Fruit fly (Drosophila melanogaster) whole organism, adult: Measurements from ENCODE around the gene CG8028.

ENCODE experiments used
- CG11617 ChIP-seq: fragments of 200-800 bp; sonication (Bioruptor generic); optimal IDR thresholded peaks from 2 replicates; lab custom pipeline; 2017; ENCODE audit warnings: mild to moderate bottlenecking, missing biosample characterization, missing genetic modification reagents, missing genetic modification characterization
- CG12768 ChIP-seq: fragments of 200-800 bp; sonication (Bioruptor generic); optimal IDR thresholded peaks from 2 replicates; lab custom pipeline; 2017; ENCODE audit warnings: missing biosample characterization, missing genetic modification characterization, mild to moderate bottlenecking, moderate library complexity, missing genetic modification reagents
- CG14711 ChIP-seq: fragments of 200-800 bp; sonication (Bioruptor generic); optimal IDR thresholded peaks from 2 replicates; lab custom pipeline; 2018; ENCODE audit warnings: missing biosample characterization, mild to moderate bottlenecking, missing genetic modification characterization, moderate library complexity
- CG1620 ChIP-seq: fragments of 200-800 bp; sonication (Bioruptor generic); optimal IDR thresholded peaks from 2 replicates; lab custom pipeline; 2016; ENCODE audit warnings: missing biosample characterization, missing genetic modification characterization
- CG33017 ChIP-seq: fragments of 200-800 bp; sonication (Bioruptor generic); optimal IDR thresholded peaks from 2 replicates; lab custom pipeline; 2018; ENCODE audit warnings: missing biosample characterization, mild to moderate bottlenecking, missing genetic modification characterization, moderate library complexity
- CG5204 ChIP-seq: fragments of 200-800 bp; sonication (Bioruptor generic); optimal IDR thresholded peaks from 2 replicates; lab custom pipeline; 2016; ENCODE audit warnings: missing biosample characterization, missing genetic modification characterization
- CG7045 ChIP-seq: fragments of 200-800 bp; sonication (Bioruptor generic); optimal IDR thresholded peaks from 2 replicates; lab custom pipeline; 2017; ENCODE audit warnings: missing biosample characterization, mild to moderate bottlenecking, missing genetic modification characterization
- CG7101 ChIP-seq: fragments of 200-800 bp; sonication (Bioruptor generic); optimal IDR thresholded peaks from 2 replicates; lab custom pipeline; 2018; ENCODE audit warnings: missing biosample characterization, mild to moderate bottlenecking, missing genetic modification characterization, moderate library complexity
- Clk ChIP-seq: fragments of 200-800 bp; sonication (Bioruptor generic); optimal IDR thresholded peaks from 2 replicates; lab custom pipeline; 2017; ENCODE audit warnings: missing biosample characterization, missing genetic modification characterization
- Crg-1 ChIP-seq: fragments of 200-800 bp; sonication (Bioruptor generic); optimal IDR thresholded peaks from 2 replicates; lab custom pipeline; 2016; ENCODE audit warnings: missing biosample characterization, missing genetic modification characterization
- Hr96 ChIP-seq: fragments of 200-800 bp; sonication (Bioruptor generic); optimal IDR thresholded peaks from 2 replicates; lab custom pipeline; 2016; ENCODE audit warnings: missing biosample characterization, missing genetic modification characterization
- Mnt ChIP-seq: fragments of 200-800 bp; sonication (Bioruptor generic); optimal IDR thresholded peaks from 2 replicates; lab custom pipeline; 2016; ENCODE audit warnings: missing biosample characterization, mild to moderate bottlenecking, missing genetic modification characterization
- bab1 ChIP-seq: fragments of 200-800 bp; sonication (Bioruptor generic); optimal IDR thresholded peaks from 3 replicates; lab custom pipeline; 2019; ENCODE audit warnings: missing biosample characterization, mild to moderate bottlenecking, missing genetic modification characterization, moderate library complexity
- cic ChIP-seq: fragments of 200-800 bp; sonication (Bioruptor generic); optimal IDR thresholded peaks from 2 replicates; lab custom pipeline; 2017; ENCODE audit warnings: missing biosample characterization, mild to moderate bottlenecking, missing genetic modification characterization, moderate library complexity
- cnc ChIP-seq, 2 experiments: fragments of >200 bp; optimal IDR thresholded peaks; 2 replicates each; lab custom pipeline; 2017
- kay ChIP-seq: fragments of 200-800 bp; sonication (Bioruptor generic); peaks from one replicate; lab custom pipeline; 2016; ENCODE audit warnings: missing biosample characterization, missing genetic modification characterization, borderline replicate concordance
- ovo ChIP-seq: fragments of 200-800 bp; sonication (Bioruptor generic); optimal IDR thresholded peaks from 2 replicates; lab custom pipeline; 2016; ENCODE audit warnings: missing biosample characterization, missing genetic modification characterization
- pad ChIP-seq: fragments of 200-800 bp; sonication (Bioruptor generic); optimal IDR thresholded peaks from 3 replicates; lab custom pipeline; 2017; ENCODE audit warnings: missing biosample characterization, missing genetic modification characterization, mild to moderate bottlenecking, moderate library complexity, missing genetic modification reagents
- tj ChIP-seq: fragments of 200-800 bp; sonication (Bioruptor generic); optimal IDR thresholded peaks from 3 replicates; lab custom pipeline; 2017; ENCODE audit warnings: missing biosample characterization, mild to moderate bottlenecking, missing genetic modification characterization, moderate library complexity
- toe ChIP-seq: fragments of 200-800 bp; sonication (Bioruptor generic); optimal IDR thresholded peaks from 2 replicates; lab custom pipeline; 2016; ENCODE audit warnings: missing biosample characterization, missing genetic modification characterization

The CG8028 gene

DNA sequence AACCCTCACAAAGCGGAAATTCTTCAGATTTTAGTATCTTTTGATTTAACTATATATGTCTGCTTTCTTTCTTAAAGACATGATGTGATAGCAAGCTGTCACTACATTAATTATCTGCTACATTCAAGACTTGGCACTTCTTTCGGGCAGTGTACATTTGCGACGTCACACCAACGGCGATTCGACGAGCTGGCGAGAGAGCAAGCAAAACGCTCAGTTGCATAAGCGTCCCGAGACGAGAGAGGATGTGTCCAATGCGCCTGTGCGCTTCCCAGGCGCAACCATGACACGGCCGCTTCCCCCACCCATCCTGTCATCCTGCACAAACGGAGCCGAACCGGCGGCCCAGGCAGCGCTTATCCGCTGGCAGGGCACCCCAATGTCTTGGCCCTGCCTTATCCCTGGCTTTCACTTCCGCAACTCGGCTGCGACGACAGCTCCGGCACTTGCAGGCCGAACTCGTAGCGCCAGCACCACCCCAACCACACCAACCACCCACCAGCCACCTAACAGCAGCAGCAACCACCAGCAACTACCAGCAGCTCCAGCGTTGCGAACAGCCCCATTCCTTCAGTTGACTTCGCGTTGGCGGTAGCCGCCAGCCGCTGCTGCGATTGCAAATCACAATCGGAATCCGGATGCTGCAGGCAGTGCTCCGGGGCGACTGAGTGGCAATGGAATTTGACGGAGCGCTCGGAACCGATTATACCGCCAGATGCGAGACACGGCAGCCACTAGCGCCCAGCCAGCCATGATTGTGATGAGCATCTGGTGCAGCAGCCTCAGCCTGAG lies 31.5 kb downstream of the CG8028 start, which contains the start of gene Hs3st-B:
Gene Hs3st-B (plus strand): TSS at position 214 of the 792 bp plus-strand sequence.
- TF ChIP-seq Crg-1 (GFP tag; lab: Kevin White, UChicago), result no peak
- TF ChIP-seq bab1 (GFP tag; lab: Kevin White, UChicago), result no peak
- TF ChIP-seq cic (GFP tag; lab: Kevin White, UChicago), result no peak
- no peak for TF ChIP-seq CG1620 (GFP tag; lab: Kevin White, UChicago)
- no peak for TF ChIP-seq Clk
- no peak for TF ChIP-seq Mnt (GFP tag; lab: Kevin White, UChicago)
- TF ChIP-seq CG11617 (GFP tag; lab: Kevin White, UChicago), result no peak

- TF ChIP-seq ovo (no peak), cnc (optimal IDR thresholded peaks at IDR 0.05; lab: Kevin White, UChicago) (no peak), pad (GFP tag; lab: Kevin White, UChicago) (peak; percentile 31), tj (GFP tag; lab: Kevin White, UChicago) (peak; percentile 33), Hr96 (GFP tag; lab: Kevin White, UChicago) (peak; percentile 64), CG11617 (GFP tag; lab: Kevin White, UChicago) (peak; percentile 75), CG14711 (tag; lab: Kevin White, UChicago) (peak; percentile 59), toe (GFP tag; lab: Kevin White, UChicago) (peak; percentile 28), CG33017 (tag; lab: Kevin White, UChicago) (peak; percentile 23), Crg-1 (GFP tag; lab: Kevin White, UChicago) (peak; percentile 9), CG12768 (GFP tag; lab: Kevin White, UChicago) (peak; percentile 28), Clk (no peak), CG7101 (peak; percentile 58), CG7045 (GFP tag; lab: Kevin White, UChicago) (no peak), CG1620 (GFP tag; lab: Kevin White, UChicago) (peak; percentile 3), Mnt (GFP tag; lab: Kevin White, UChicago) (peak; percentile 39), CG5204 (GFP tag; lab: Kevin White, UChicago) (peak; percentile 24), kay (GFP tag; lab: Kevin White, UChicago) (peak; percentile 94), cic (GFP tag; lab: Kevin White, UChicago) (no peak), bab1 (GFP tag; lab: Kevin White, UChicago) (no peak)
These were observed 32.7 kb downstream of the CG8028 start, which contains the start of gene CG7992 for dm6 chrX:19247200-19248052. CG7992 (minus strand) TSS chrX:19247250.

- TF ChIP-seq toe (GFP tag; lab: Kevin White, UChicago), result peak; percentile 10
- TF ChIP-seq bab1 (GFP tag; lab: Kevin White, UChicago), result peak; percentile 3
- no peak for TF ChIP-seq CG12768 (GFP tag; lab: Kevin White, UChicago)
- TF ChIP-seq CG7101, result no peak
- no peak for TF ChIP-seq kay (GFP tag; lab: Kevin White, UChicago)
- no peak for TF ChIP-seq CG33017 (tag; lab: Kevin White, UChicago)
- TF ChIP-seq CG14711 (tag; lab: Kevin White, UChicago), result peak; percentile 8
- peak; percentile 24 for TF ChIP-seq Hr96 (GFP tag; lab: Kevin White, UChicago)
- TF ChIP-seq CG1620 (GFP tag; lab: Kevin White, UChicago), result no peak
- TF ChIP-seq Crg-1 (GFP tag; lab: Kevin White, UChicago), result no peak
- no peak for TF ChIP-seq tj (GFP tag; lab: Kevin White, UChicago)
- no peak for TF ChIP-seq pad (GFP tag; lab: Kevin White, UChicago)
- TF ChIP-seq Mnt (GFP tag; lab: Kevin White, UChicago), result no peak
- no peak for TF ChIP-seq Clk
- TF ChIP-seq CG11617 (GFP tag; lab: Kevin White, UChicago), result peak; percentile 0
- no peak for TF ChIP-seq cnc (optimal IDR thresholded peaks at IDR 0.05; lab: Kevin White, UChicago)
- peak; percentile 24 for TF ChIP-seq CG5204 (GFP tag; lab: Kevin White, UChicago)
- TF ChIP-seq cic (GFP tag; lab: Kevin White, UChicago), result no peak
- no peak for TF ChIP-seq ovo
- no peak for TF ChIP-seq CG7045 (GFP tag; lab: Kevin White, UChicago)
These were observed 36.7 kb downstream of the CG8028 start, which contains the start of gene CG7889 for dm6 chrX:19243379-19243834. CG7889 (plus strand) TSS chrX:19243631.

DNA sequence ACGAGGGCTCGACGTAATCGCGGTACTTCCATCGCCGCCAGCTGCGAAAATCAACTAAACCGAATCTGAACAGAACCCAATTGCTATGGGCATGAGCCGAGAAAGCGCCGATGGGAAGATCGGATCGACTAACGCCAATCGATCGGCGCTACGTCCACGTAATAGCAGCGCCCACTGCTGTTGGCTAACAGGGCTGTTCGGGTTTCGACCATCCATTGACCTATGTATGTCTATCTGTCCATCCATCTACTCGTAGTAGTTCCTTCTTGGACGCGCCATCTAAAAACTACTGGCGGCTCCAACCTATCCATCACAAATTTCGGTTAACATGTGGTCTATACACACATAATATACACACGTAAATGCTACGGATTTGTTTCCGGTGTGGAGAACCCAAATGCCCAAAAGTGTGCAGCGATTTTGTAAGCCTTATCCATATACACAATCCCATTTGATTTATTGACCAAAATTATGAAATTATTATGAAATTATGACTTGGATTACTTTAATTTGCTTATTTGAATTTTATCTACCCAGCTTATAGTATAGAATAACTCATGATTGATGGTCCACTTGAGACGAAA lies 38.3 kb downstream of the CG8028 start, which contains the start of gene CG14196:
Gene CG14196 (minus strand): TSS at position 51 of the 584 bp plus-strand sequence.
- TF ChIP-seq kay (GFP tag; lab: Kevin White, UChicago) (no peak), cic (GFP tag; lab: Kevin White, UChicago) (peak; percentile 33)

- TF ChIP-seq CG7101, result no peak
- no peak for TF ChIP-seq cic (GFP tag; lab: Kevin White, UChicago)
- peak; percentile 59 for TF ChIP-seq Mnt (GFP tag; lab: Kevin White, UChicago)
- TF ChIP-seq pad (GFP tag; lab: Kevin White, UChicago), result no peak
- TF ChIP-seq CG33017 (tag; lab: Kevin White, UChicago), result no peak
- no peak for TF ChIP-seq ovo
These were observed 39.8 kb downstream of the CG8028 start for dm6 chrX:19240230-19240839.
